4 fruit fly cellular contexts compared by ENCODE assay signal in the genomic region with DNA sequence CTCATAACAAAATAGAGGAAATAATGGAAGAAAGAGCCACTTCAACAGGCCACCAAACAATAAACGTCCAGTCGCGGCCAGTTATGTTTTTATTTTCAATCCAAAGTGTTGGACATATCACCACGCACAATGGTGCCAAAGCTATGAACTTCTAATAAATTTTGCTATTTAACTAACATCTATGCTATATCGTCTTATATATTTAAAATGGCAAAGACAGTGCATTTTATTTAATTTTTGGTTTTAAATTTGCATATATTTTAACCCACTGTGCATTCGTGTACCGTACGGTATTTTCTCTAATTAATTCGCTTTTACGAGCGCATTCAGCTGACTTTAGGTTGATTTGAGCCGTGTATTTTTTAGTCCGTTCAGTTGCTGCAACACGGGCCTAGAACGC.
TF ChIP-seq lines count a peak whose summit lies in the region.

Gene CG15927, plus strand, starts transcription at position 372 of the 400 bp plus-strand sequence.

- TF ChIP-seq CTCF in whole organism, embryonic (GFP tag; optimal IDR thresholded peaks at IDR 0.05; lab: Kevin White, UChicago): peak; percentile 41

TF ChIP-seq in whole organism, embryonic, 481 proteins besides CTCF, POLR2A, EP300 and RAD21 (continues in another document):
- no peak for TF ChIP-seq dan (GFP tag; IDR thresholded peaks at IDR 0.05; lab: Robert Waterston, UW)
- TF ChIP-seq repo (GFP tag; optimal IDR thresholded peaks at IDR 0.05; lab: Kevin White, UChicago): no peak
- TF ChIP-seq Aef1 (GFP tag; IDR thresholded peaks at IDR 0.05; lab: Robert Waterston, UW): peak; percentile 74
- TF ChIP-seq nau (GFP tag; optimal IDR thresholded peaks at IDR 0.05; lab: Kevin White, UChicago): peak; percentile 11
- no peak for TF ChIP-seq CG8944 (GFP tag; optimal IDR thresholded peaks at IDR 0.05; lab: Kevin White, UChicago)
- no peak for TF ChIP-seq pnt (GFP tag; optimal IDR thresholded peaks at IDR 0.05; lab: Kevin White, UChicago)
- no peak for TF ChIP-seq zf30C (GFP tag; optimal IDR thresholded peaks at IDR 0.05; lab: Kevin White, UChicago)
- no peak for TF ChIP-seq CG10274 (GFP tag; optimal IDR thresholded peaks at IDR 0.05; lab: Kevin White, UChicago)
- peak; percentile 72 for TF ChIP-seq CG2678 (tag; optimal IDR thresholded peaks at IDR 0.05; lab: Kevin White, UChicago)
- no peak for TF ChIP-seq Bgb (GFP tag; IDR thresholded peaks at IDR 0.05; lab: Robert Waterston, UW; ENCODE audit: partially characterized antibody)
- TF ChIP-seq Taf1 (GFP tag; IDR thresholded peaks at IDR 0.05; lab: Robert Waterston, UW): no peak
- no peak for TF ChIP-seq grn (GFP tag; optimal IDR thresholded peaks at IDR 0.05; lab: Kevin White, UChicago)
- TF ChIP-seq CG9876 (GFP tag; optimal IDR thresholded peaks at IDR 0.05; lab: Kevin White, UChicago): no peak
- TF ChIP-seq her (GFP tag; optimal IDR thresholded peaks at IDR 0.05; lab: Kevin White, UChicago): no peak
- peak; percentile 67 for TF ChIP-seq row (GFP tag; IDR thresholded peaks at IDR 0.05; lab: Robert Waterston, UW)
- peak; percentile 43 for TF ChIP-seq tin (GFP tag; optimal IDR thresholded peaks at IDR 0.05; lab: Kevin White, UChicago)
- no peak for TF ChIP-seq HLHmδ (GFP tag; optimal IDR thresholded peaks at IDR 0.05; lab: Kevin White, UChicago)
- TF ChIP-seq vfl (GFP tag; optimal IDR thresholded peaks at IDR 0.05; lab: Kevin White, UChicago): no peak
- no peak for TF ChIP-seq NK7.1 (GFP tag; optimal IDR thresholded peaks at IDR 0.05; lab: Kevin White, UChicago)
- TF ChIP-seq chinmo (GFP tag; IDR thresholded peaks at IDR 0.05; lab: Robert Waterston, UW; ENCODE audit: partially characterized antibody): no peak
- TF ChIP-seq bsh (GFP tag; optimal IDR thresholded peaks at IDR 0.05; lab: Kevin White, UChicago): peak in 1 of 2 experiments; percentile 82
- no peak for TF ChIP-seq Jarid2 (GFP tag; optimal IDR thresholded peaks at IDR 0.05; lab: Kevin White, UChicago)

TF ChIP-seq in whole organism, prepupa, 60 proteins besides CTCF, POLR2A, EP300 and RAD21 (continues in another document):
- no peak for TF ChIP-seq fd59A (GFP tag; optimal IDR thresholded peaks at IDR 0.05; lab: Kevin White, UChicago)
- TF ChIP-seq Hr4 (GFP tag; optimal IDR thresholded peaks at IDR 0.05; lab: Kevin White, UChicago): peak; percentile 64
- TF ChIP-seq spab (GFP tag; optimal IDR thresholded peaks at IDR 0.05; lab: Kevin White, UChicago): no peak
- peak; percentile 13 for TF ChIP-seq Smox (GFP tag; optimal IDR thresholded peaks at IDR 0.05; lab: Kevin White, UChicago)
- peak; percentile 14 for TF ChIP-seq CG10631 (GFP tag; optimal IDR thresholded peaks at IDR 0.05; lab: Kevin White, UChicago)
- no peak for TF ChIP-seq Lpt (GFP tag; optimal IDR thresholded peaks at IDR 0.05; lab: Kevin White, UChicago)
- TF ChIP-seq Ets21C (GFP tag; optimal IDR thresholded peaks at IDR 0.05; lab: Kevin White, UChicago): no peak
- TF ChIP-seq dac (GFP tag; optimal IDR thresholded peaks at IDR 0.05; lab: Kevin White, UChicago): no peak
- TF ChIP-seq achi (GFP tag; optimal IDR thresholded peaks at IDR 0.05; lab: Kevin White, UChicago): no peak
- no peak for TF ChIP-seq CG31627 (GFP tag; optimal IDR thresholded peaks at IDR 0.05; lab: Kevin White, UChicago)
- no peak for TF ChIP-seq Sox14 (GFP tag; optimal IDR thresholded peaks at IDR 0.05; lab: Kevin White, UChicago)
- peak; percentile 19 for TF ChIP-seq acj6 (GFP tag; optimal IDR thresholded peaks at IDR 0.05; lab: Kevin White, UChicago)
- no peak for TF ChIP-seq CG6808 (GFP tag; optimal IDR thresholded peaks at IDR 0.05; lab: Kevin White, UChicago)
- no peak for TF ChIP-seq CG7368 (GFP tag; optimal IDR thresholded peaks at IDR 0.05; lab: Kevin White, UChicago)
- TF ChIP-seq vri (GFP tag; optimal IDR thresholded peaks at IDR 0.05; lab: Kevin White, UChicago): no peak
- TF ChIP-seq Hr38 (GFP tag; optimal IDR thresholded peaks at IDR 0.05; lab: Kevin White, UChicago): no peak
- TF ChIP-seq Hr39 (GFP tag; optimal IDR thresholded peaks at IDR 0.05; lab: Kevin White, UChicago): peak; percentile 13
- TF ChIP-seq Met (GFP tag; optimal IDR thresholded peaks at IDR 0.05; lab: Kevin White, UChicago): peak; percentile 13
- TF ChIP-seq CG10669 (GFP tag; optimal IDR thresholded peaks at IDR 0.05; lab: Kevin White, UChicago): no peak
- no peak for TF ChIP-seq CG6854 (GFP tag; optimal IDR thresholded peaks at IDR 0.05; lab: Kevin White, UChicago)
- peak; percentile 46; the same call in 2 of the 3 replicates for TF ChIP-seq eg (GFP tag; IDR thresholded peaks at IDR 0.05; lab: Robert Waterston, UW)
- TF ChIP-seq CG16779 (tag; optimal IDR thresholded peaks at IDR 0.05; lab: Kevin White, UChicago): no peak
- no peak for TF ChIP-seq CG34406 (GFP tag; optimal IDR thresholded peaks at IDR 0.05; lab: Kevin White, UChicago)

TF ChIP-seq in whole organism, pupa, 21 proteins besides CTCF, POLR2A, EP300 and RAD21:
- peak; percentile 63 for TF ChIP-seq CG32121 (GFP tag; IDR thresholded peaks at IDR 0.05; lab: Robert Waterston, UW)
- TF ChIP-seq Pif1B (GFP tag; optimal IDR thresholded peaks at IDR 0.05; lab: Kevin White, UChicago): no peak
- peak; percentile 40 for TF ChIP-seq Pif1A (GFP tag; optimal IDR thresholded peaks at IDR 0.05; lab: Kevin White, UChicago)
- peak; percentile 26 for TF ChIP-seq CG8301 (tag; optimal IDR thresholded peaks at IDR 0.05; lab: Kevin White, UChicago)
- TF ChIP-seq CG15710 (tag; optimal IDR thresholded peaks at IDR 0.05; lab: Kevin White, UChicago): no peak

TF ChIP-seq in whole organism, wandering third instar larva, 38 proteins besides CTCF, POLR2A, EP300 and RAD21:
- peak; percentile 40 for TF ChIP-seq sv (GFP tag; optimal IDR thresholded peaks at IDR 0.05; lab: Kevin White, UChicago)
- TF ChIP-seq rgr (GFP tag; optimal IDR thresholded peaks at IDR 0.05; lab: Kevin White, UChicago): no peak

Comparison
In these comparisons a context has a peak if more than half of its experiments do, and no peak if none do; other contexts are left out.
1. Of the 7 proteins assayed by ChIP-seq in both whole organism, embryonic and whole organism, prepupa: peak only in whole organism, embryonic: Blimp-1 and Sox102F; only in whole organism, prepupa: Hr39; in both: none; in neither: 4.